Worm (Caenorhabditis elegans) whole organism, mixed stage, embryonic: Measurements from ENCODE around the gene sdz-32.

Experiments
- lin-13 ChIP-seq: fragments of 150-350 bp; optimal IDR thresholded peaks from 2 replicates; lab custom pipeline; 2014; ENCODE audit warnings: missing biosample characterization, missing genetic modification characterization
- nhr-12 ChIP-seq: fragments of 150-350 bp; optimal IDR thresholded peaks from 2 replicates; lab custom pipeline; 2014; ENCODE audit warnings: missing biosample characterization, missing genetic modification characterization
- nhr-76 ChIP-seq: sonication (generic microtip); optimal IDR thresholded peaks from 2 replicates; lab custom pipeline; 2017; ENCODE audit warnings: missing biosample characterization, missing genetic modification characterization
- snpc-4 ChIP-seq: fragments of 150-350 bp; optimal IDR thresholded peaks from 2 replicates; lab custom pipeline; 2014; ENCODE audit warnings: missing biosample characterization, missing genetic modification characterization
- sptf-1 ChIP-seq: sonication (generic microtip); optimal IDR thresholded peaks from 2 replicates; lab custom pipeline; 2017; ENCODE audit warnings: mild to moderate bottlenecking, missing genetic modification characterization, moderate library complexity, missing compliant biosample characterization
- unc-120 ChIP-seq: sonication (generic microtip); optimal IDR thresholded peaks from 2 replicates; lab custom pipeline; 2017; ENCODE audit warnings: missing genetic modification characterization, missing compliant biosample characterization; ENCODE audit not compliant: poor library complexity, severe bottlenecking

DNA sequence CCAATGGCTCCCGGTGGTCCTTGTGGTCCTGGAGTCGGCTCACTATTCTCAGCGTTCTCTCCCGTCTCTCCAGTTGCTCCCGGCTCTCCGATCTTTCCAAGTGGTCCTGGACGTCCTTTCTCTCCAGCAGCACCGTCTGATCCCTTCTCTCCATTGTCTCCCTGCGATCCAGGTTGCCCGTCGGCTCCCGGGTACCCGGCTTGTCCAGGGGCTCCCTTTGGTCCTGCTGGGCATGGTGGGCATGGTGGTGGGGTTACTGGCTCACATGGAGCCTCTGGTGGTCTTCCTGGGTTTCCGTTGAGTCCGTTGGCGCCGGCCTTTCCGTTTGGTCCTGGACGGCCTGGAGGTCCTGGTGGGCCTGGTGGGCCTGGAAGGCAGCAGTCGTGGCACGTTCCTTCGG lies 26.5 kb downstream of the sdz-32 start:
- TF ChIP-seq nhr-12 (no peak), lin-13 (no peak), snpc-4 (no peak), nhr-76 (tag; lab: Kevin White, UChicago) (no peak), sptf-1 (tag; lab: Kevin White, UChicago) (no peak), unc-120 (tag; lab: Kevin White, UChicago) (no peak)
